Worm (Caenorhabditis elegans): ENCODE results near the gene fbxb-15.
"Not testable (repeated sequence)": the region's sequence is repeated elsewhere in the genome, so short reads cannot be mapped to it uniquely, and the experiment has no call there.

The fbxb-15 gene

DNA sequence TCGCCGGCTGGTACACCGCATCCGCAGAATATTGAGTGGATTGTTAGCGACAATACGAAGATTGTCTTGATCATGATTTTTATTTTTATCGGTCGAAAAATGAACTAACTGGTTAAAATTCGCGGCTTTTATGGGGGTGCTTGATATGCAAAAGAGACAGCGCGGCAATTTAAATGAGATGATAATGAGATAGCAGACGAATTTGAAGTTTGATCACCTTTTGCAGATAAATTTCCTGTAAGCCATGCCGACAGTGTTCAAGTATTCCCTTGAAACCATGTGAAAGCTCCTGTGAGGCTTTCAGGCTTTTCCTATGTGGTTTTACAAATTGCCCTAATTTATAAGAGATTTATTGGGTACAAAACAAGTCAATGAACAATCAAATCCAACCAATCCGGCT, 7.1 kb downstream of the fbxb-15 start, which contains the start of gene ZC204.17:
Gene ZC204.17 (minus strand): TSS at position 101 of the 400 bp plus-strand sequence.
- TF ChIP-seq hlh-6 (tag; optimal IDR thresholded peaks at IDR 0.05), result no peak
- no peak for TF ChIP-seq ceh-18 (tag; optimal IDR thresholded peaks at IDR 0.05)
- TF ChIP-seq ref-2 (tag; optimal IDR thresholded peaks at IDR 0.05), result no peak

DNA sequence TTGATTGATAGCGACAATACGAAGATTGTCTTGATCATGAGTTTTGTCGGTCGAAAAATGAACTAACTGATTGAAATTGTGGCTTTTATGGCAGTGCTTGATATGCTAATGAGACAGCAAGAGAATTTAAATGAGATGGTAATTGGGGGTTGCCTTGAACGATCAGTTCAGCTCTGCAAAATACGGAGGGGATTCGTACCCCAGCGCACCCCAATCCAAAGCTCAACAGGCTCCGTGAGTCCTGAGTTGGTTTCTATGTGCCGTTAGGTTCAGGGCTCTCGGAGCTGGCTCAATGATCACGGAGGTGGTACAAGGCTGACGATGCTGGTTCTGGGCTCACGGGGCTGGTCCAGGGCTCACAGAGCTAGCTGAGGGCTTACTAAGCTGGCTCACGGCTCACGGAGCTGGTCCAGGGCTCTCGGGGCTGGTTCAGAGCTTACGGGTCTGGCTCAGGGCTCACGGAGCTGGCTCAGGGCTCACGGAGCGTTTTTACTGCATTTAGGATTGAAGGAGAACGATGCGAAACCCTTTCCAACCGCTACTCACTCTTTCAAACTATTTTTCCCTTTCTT, 8.4 kb downstream of the fbxb-15 start, which contains the start of gene ZC204.6:
Gene ZC204.6 (minus strand): TSS at position 51 of the 572 bp plus-strand sequence.
- TF ChIP-seq unc-3 (GFP tag; conservative IDR thresholded peaks at IDR 0.05) (no peak), unc-3 (tag; optimal IDR thresholded peaks at IDR 0.05) (no peak), hlh-13 (GFP tag; optimal IDR thresholded peaks at IDR 0.05) (no peak), lin-11 (tag; optimal IDR thresholded peaks at IDR 0.05) (no peak), mec-3 (tag; optimal IDR thresholded peaks at IDR 0.05; ENCODE audit: borderline replicate concordance) (no peak), nhr-232 (tag; optimal IDR thresholded peaks at IDR 0.05) (no peak), zip-5 (tag; optimal IDR thresholded peaks at IDR 0.05) (no peak), pat-9 (tag; optimal IDR thresholded peaks at IDR 0.05) (no peak)

DNA sequence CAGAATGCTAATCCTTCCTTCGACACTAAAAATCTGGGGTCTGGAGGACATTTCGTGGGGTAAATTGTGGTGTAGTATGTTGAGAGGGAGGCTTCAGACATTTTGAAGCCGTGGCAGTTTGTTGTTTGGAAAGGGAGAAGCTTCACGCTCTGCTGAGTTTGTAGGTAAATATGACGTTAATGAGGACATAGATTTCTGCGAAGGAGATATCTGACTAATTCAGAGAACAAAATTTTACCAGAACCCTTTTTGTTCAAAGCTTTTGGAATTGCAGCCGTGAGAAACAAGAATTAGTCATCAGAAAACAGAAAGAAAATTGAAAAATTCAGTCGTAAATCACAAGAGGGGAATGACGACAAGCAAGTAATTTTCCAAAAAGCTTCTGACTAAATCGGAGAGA, 12.8 kb downstream of the fbxb-15 start, which contains the start of gene srh-72:
Gene srh-72 (minus strand): TSS at position 101 of the 400 bp plus-strand sequence.
- TF ChIP-seq elt-4 (tag; optimal IDR thresholded peaks at IDR 0.05) (no peak), odd-2 (tag; optimal IDR thresholded peaks at IDR 0.05) (no peak), nhr-11 (tag; optimal IDR thresholded peaks at IDR 0.05) (no peak), lin-11 (tag; optimal IDR thresholded peaks at IDR 0.05) (no peak), pag-3 (tag; optimal IDR thresholded peaks at IDR 0.05; ENCODE audit: borderline replicate concordance) (no peak), lim-6 (tag; optimal IDR thresholded peaks at IDR 0.05) (no peak), pqm-1 (tag; optimal IDR thresholded peaks at IDR 0.05) (no peak), sdc-2 (tag; optimal IDR thresholded peaks at IDR 0.05) (no peak), elt-2 (tag; optimal IDR thresholded peaks at IDR 0.05) (no peak), ceh-22 (tag; optimal IDR thresholded peaks at IDR 0.05) (no peak), tbx-7 (tag; optimal IDR thresholded peaks at IDR 0.05) (no peak), C08G9.2 (tag; optimal IDR thresholded peaks at IDR 0.05) (no peak), ref-2 (tag; optimal IDR thresholded peaks at IDR 0.05) (no peak), mec-3 (tag; optimal IDR thresholded peaks at IDR 0.05; ENCODE audit: borderline replicate concordance) (no peak), ceh-48 (tag; optimal IDR thresholded peaks at IDR 0.05) (no peak), ceh-18 (tag; optimal IDR thresholded peaks at IDR 0.05) (no peak)

DNA sequence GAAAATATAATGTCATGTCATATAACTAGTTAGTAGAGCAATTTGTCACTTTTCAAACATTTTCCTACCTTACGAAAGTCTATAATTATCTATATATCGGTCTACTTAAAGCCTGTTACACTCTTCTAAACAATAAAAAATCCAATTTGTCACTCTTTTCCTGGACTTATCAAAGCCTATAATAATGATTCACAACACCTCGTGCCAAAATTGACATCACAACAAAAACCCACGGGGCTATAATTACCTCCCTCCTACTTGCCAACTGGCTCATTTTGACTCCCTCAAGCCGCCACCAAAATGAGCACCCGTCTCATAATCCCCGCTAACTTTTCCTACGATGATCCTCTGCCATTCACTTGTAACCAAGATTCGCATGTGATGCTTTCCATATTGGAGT, 16.9 kb downstream of the fbxb-15 start, which contains the start of gene srg-20:
Gene srg-20 (plus strand): TSS at position 301 of the 400 bp plus-strand sequence.
- TF ChIP-seq F13H6.1, elt-4, hlh-6 (tag; optimal IDR thresholded peaks at IDR 0.05): not testable (repeated sequence)

DNA sequence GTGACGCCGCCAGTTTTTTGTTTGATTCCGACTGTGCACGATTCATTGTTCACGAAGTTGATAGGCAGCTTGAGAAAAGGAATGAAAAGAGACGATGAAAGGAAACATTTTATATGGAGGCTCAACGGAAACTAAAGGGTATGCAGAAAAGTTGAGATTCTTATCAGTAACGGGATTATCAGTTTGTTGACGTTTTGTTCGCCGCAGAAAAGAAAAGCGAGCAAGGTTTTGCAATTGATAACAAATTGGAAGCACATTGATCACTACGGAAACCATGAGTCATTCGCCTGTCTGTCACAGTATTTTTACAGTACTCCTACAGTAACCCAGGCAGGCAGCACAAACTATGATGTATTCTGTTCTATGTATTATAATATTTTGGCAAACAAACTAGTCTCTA, 17.3 kb downstream of the fbxb-15 start:
- TF ChIP-seq K09A11.1 (tag; optimal IDR thresholded peaks at IDR 0.05; ENCODE audit: insufficient read depth), result no peak
- TF ChIP-seq pqm-1 (tag; optimal IDR thresholded peaks at IDR 0.05), result no peak
- TF ChIP-seq pat-9 (tag; optimal IDR thresholded peaks at IDR 0.05), result no peak
- TF ChIP-seq ztf-16 (tag; optimal IDR thresholded peaks at IDR 0.05), result no peak
- TF ChIP-seq sox-2 (GFP tag; IDR thresholded peaks at IDR 0.05), result no peak
- no peak for TF ChIP-seq nhr-11 (tag; optimal IDR thresholded peaks at IDR 0.05)
- TF ChIP-seq ceh-24 (tag; optimal IDR thresholded peaks at IDR 0.05), result no peak
- TF ChIP-seq K02D7.2 (tag; optimal IDR thresholded peaks at IDR 0.05), result no peak
- TF ChIP-seq ama-1 (optimal IDR thresholded peaks at IDR 0.05), result no peak
- no peak for TF ChIP-seq C38D4.7 (GFP tag; optimal IDR thresholded peaks at IDR 0.05)
- no peak for TF ChIP-seq fkh-10 (GFP tag; optimal IDR thresholded peaks at IDR 0.05)
- no peak for TF ChIP-seq nhr-232 (tag; optimal IDR thresholded peaks at IDR 0.05)
- no peak for TF ChIP-seq Y22D7AL.16 (tag; optimal IDR thresholded peaks at IDR 0.05)
- TF ChIP-seq ceh-6 (GFP tag; optimal IDR thresholded peaks at IDR 0.05), result no peak
- TF ChIP-seq npax-4 (tag; optimal IDR thresholded peaks at IDR 0.05), result no peak
- no peak for TF ChIP-seq pros-1 (tag; optimal IDR thresholded peaks at IDR 0.05)
- no peak for TF ChIP-seq lin-11 (tag; optimal IDR thresholded peaks at IDR 0.05)
